Worm (Caenorhabditis elegans) whole organism, L4 larva: ENCODE measurements around the gene ubxn-4.

Experiments used
- D1046.2 ChIP-seq: fragments of 200-800 bp; sonication (Bioruptor generic); IDR thresholded peaks from 2 replicates; pipeline ENCODE4 v1.3.6; 2022; ENCODE audit warnings: missing genetic modification characterization, missing compliant biosample characterization
- F37D6.2 ChIP-seq: sonication (generic microtip); optimal IDR thresholded peaks from 2 replicates; lab custom pipeline; 2016; ENCODE audit warnings: mild to moderate bottlenecking, missing genetic modification characterization, missing compliant biosample characterization
- F44E2.7 ChIP-seq: fragments of 200-800 bp; sonication (Bioruptor generic); IDR thresholded peaks from 2 replicates; pipeline ENCODE4 v2.1.2; 2022; ENCODE audit warnings: missing genetic modification characterization, missing compliant biosample characterization
- F49E8.2 ChIP-seq: sonication (generic microtip); optimal IDR thresholded peaks from 2 replicates; lab custom pipeline; 2016; ENCODE audit warnings: missing compliant biosample characterization, mild to moderate bottlenecking, missing genetic modification characterization, borderline replicate concordance
- R02D3.7 ChIP-seq: fragments of 150-350 bp; sonication (generic microtip); optimal IDR thresholded peaks from 3 replicates; lab custom pipeline; 2014; ENCODE audit warnings: missing biosample characterization, missing genetic modification characterization
- ZK337.2 ChIP-seq: fragments of 200-800 bp; sonication (Bioruptor generic); IDR thresholded peaks from 2 replicates; pipeline ENCODE4 v1.3.6; 2022; ENCODE audit warnings: missing genetic modification reagents, missing genetic modification characterization, missing compliant biosample characterization
- aly-2 ChIP-seq: sonication (generic microtip); optimal IDR thresholded peaks from 2 replicates; lab custom pipeline; 2018; ENCODE audit warnings: missing biosample characterization, missing genetic modification characterization
- ama-1 ChIP-seq: fragments of 150-350 bp; optimal IDR thresholded peaks from 2 replicates; lab custom pipeline; 2014; ENCODE audit warnings: inconsistent platforms, mixed read lengths
- attf-4 ChIP-seq: sonication (generic microtip); optimal IDR thresholded peaks from 3 replicates; lab custom pipeline; 2017; ENCODE audit warnings: missing biosample characterization, missing genetic modification characterization
- ces-1 ChIP-seq: fragments of 150-350 bp; sonication (generic microtip); optimal IDR thresholded peaks from 4 replicates; lab custom pipeline; 2014; ENCODE audit warnings: missing biosample characterization, missing genetic modification reagents, missing genetic modification characterization
- cey-2 ChIP-seq: sonication (generic microtip); optimal IDR thresholded peaks from 3 replicates; lab custom pipeline; 2017; ENCODE audit warnings: missing genetic modification characterization, mild to moderate bottlenecking, missing compliant biosample characterization, antibody characterized with exemption, borderline replicate concordance; ENCODE audit not compliant: insufficient read depth
- ctbp-1 ChIP-seq: fragments of 200-800 bp; sonication (Bioruptor generic); IDR thresholded peaks from 2 replicates; pipeline ENCODE4 v1.3.6; 2022; ENCODE audit warnings: missing genetic modification reagents, missing genetic modification characterization, missing compliant biosample characterization
- daf-12 ChIP-seq: fragments of 150-350 bp; optimal IDR thresholded peaks from 2 replicates; lab custom pipeline; 2014; ENCODE audit warnings: missing biosample characterization, missing genetic modification reagents, missing genetic modification characterization
- daf-8 ChIP-seq: fragments of 200-800 bp; sonication (Bioruptor generic); IDR thresholded peaks from 2 replicates; pipeline ENCODE4 v1.3.6; 2022; ENCODE audit warnings: missing genetic modification characterization, missing compliant biosample characterization
- dmd-8 ChIP-seq: fragments of 200-800 bp; sonication (Bioruptor generic); IDR thresholded peaks from 2 replicates; pipeline ENCODE4 v1.3.6; 2022; ENCODE audit warnings: missing genetic modification characterization, missing compliant biosample characterization
- dpl-1 ChIP-seq: fragments of 150-350 bp; optimal IDR thresholded peaks from 2 replicates; lab custom pipeline; 2014; ENCODE audit warnings: missing biosample characterization, missing genetic modification reagents, missing genetic modification characterization
- duxl-1 ChIP-seq: sonication (generic microtip); optimal IDR thresholded peaks from 2 replicates; lab custom pipeline; 2016; ENCODE audit warnings: mild to moderate bottlenecking, missing genetic modification characterization, moderate library complexity, missing compliant biosample characterization; ENCODE audit not compliant: poor library complexity
- dve-1 ChIP-seq: sonication (generic microtip); optimal IDR thresholded peaks from 2 replicates; lab custom pipeline; 2017; ENCODE audit warnings: antibody characterized with exemption, mild to moderate bottlenecking, missing genetic modification characterization, missing compliant biosample characterization; ENCODE audit not compliant: insufficient read depth
- fkh-10 ChIP-seq: fragments of 150-350 bp; optimal IDR thresholded peaks from 2 replicates; lab custom pipeline; 2014; ENCODE audit warnings: missing biosample characterization, missing genetic modification reagents, missing genetic modification characterization
- fos-1 ChIP-seq: fragments of 150-350 bp; optimal IDR thresholded peaks from 2 replicates; lab custom pipeline; 2014; ENCODE audit warnings: missing biosample characterization, missing genetic modification characterization
- gei-8 ChIP-seq: fragments of 200-800 bp; sonication (Bioruptor generic); optimal IDR thresholded peaks from 2 replicates; lab custom pipeline; 2018; ENCODE audit warnings: mild to moderate bottlenecking, missing genetic modification characterization, missing compliant biosample characterization
- hif-1 ChIP-seq, 2 experiments: sonication (generic microtip); optimal IDR thresholded peaks; 2 replicates each; lab custom pipeline; 2016 to 2017; ENCODE audit warnings: missing compliant biosample characterization in 2 of 2, missing genetic modification characterization in 2 of 2, missing genetic modification reagents in 2 of 2, missing genotype in 2 of 2, mild to moderate bottlenecking in 1 of 2
- hlh-11 ChIP-seq: fragments of 200-800 bp; sonication (Bioruptor generic); optimal IDR thresholded peaks from 2 replicates; lab custom pipeline; 2018; ENCODE audit warnings: mild to moderate bottlenecking, missing genetic modification characterization, missing compliant biosample characterization
- hmg-1.1 ChIP-seq: fragments of 200-800 bp; sonication (Bioruptor generic); IDR thresholded peaks from 2 replicates; pipeline ENCODE4 v1.3.6; 2022; ENCODE audit warnings: missing genetic modification reagents, missing genetic modification characterization, missing compliant biosample characterization
- jun-1 ChIP-seq: fragments of 150-350 bp; optimal IDR thresholded peaks from 2 replicates; lab custom pipeline; 2014; ENCODE audit warnings: missing biosample characterization, missing genetic modification reagents, missing genetic modification characterization
- lim-7 ChIP-seq: fragments of 200-800 bp; sonication (Bioruptor generic); IDR thresholded peaks from 2 replicates; pipeline ENCODE4 v1.3.6; 2022; ENCODE audit warnings: missing genetic modification characterization, missing compliant biosample characterization
- lin-13 ChIP-seq: fragments of 150-350 bp; optimal IDR thresholded peaks from 2 replicates; lab custom pipeline; 2014; ENCODE audit warnings: missing biosample characterization, missing genetic modification reagents, missing genetic modification characterization
- lin-15B ChIP-seq: fragments of 150-350 bp; sonication (generic microtip); optimal IDR thresholded peaks from 3 replicates; lab custom pipeline; 2014; ENCODE audit warnings: missing biosample characterization, missing genetic modification characterization
- lin-29 ChIP-seq: fragments of 200-800 bp; sonication (Bioruptor generic); IDR thresholded peaks from 2 replicates; pipeline ENCODE4 v1.3.6; 2022; ENCODE audit warnings: missing genetic modification reagents, missing genetic modification characterization, missing compliant biosample characterization
- lin-39 ChIP-seq: fragments of 150-350 bp; optimal IDR thresholded peaks from 2 replicates; lab custom pipeline; 2014; ENCODE audit warnings: missing biosample characterization, missing genetic modification reagents, missing genetic modification characterization
- lir-3 ChIP-seq: sonication (generic microtip); optimal IDR thresholded peaks from 2 replicates; lab custom pipeline; 2016; ENCODE audit warnings: mild to moderate bottlenecking, missing genetic modification characterization, missing compliant biosample characterization
- lsy-2 ChIP-seq, 2 experiments: fragments of 150-350 bp in 1 of 2; sonication (generic microtip) in 1 of 2; optimal IDR thresholded peaks; 2 replicates each; lab custom pipeline; 2014 to 2017; ENCODE audit warnings: missing biosample characterization in 2 of 2, missing genetic modification characterization in 2 of 2
- madf-5 ChIP-seq, 2 experiments: fragments of 200-800 bp; sonication (Bioruptor generic); IDR thresholded peaks; 2 replicates each; pipeline ENCODE4 v1.3.6; 2022; ENCODE audit warnings: missing compliant biosample characterization in 2 of 2, missing genetic modification characterization in 2 of 2
- madf-9 ChIP-seq: fragments of 200-800 bp; sonication (Bioruptor generic); conservative IDR thresholded peaks from 2 replicates; pipeline ENCODE4 v1.3.6; 2022; ENCODE audit warnings: missing genetic modification reagents, missing genetic modification characterization, missing compliant biosample characterization
- mdl-1 ChIP-seq, 2 experiments: fragments of 150-350 bp in 1 of 2; sonication (generic microtip) in 1 of 2; optimal IDR thresholded peaks; 2 replicates each; lab custom pipeline; 2014 to 2017; ENCODE audit warnings: missing biosample characterization in 2 of 2, missing genetic modification characterization in 2 of 2
- mdt-29 ChIP-seq: fragments of 200-800 bp; sonication (Bioruptor generic); IDR thresholded peaks from 2 replicates; pipeline ENCODE4 v1.3.6; 2022; ENCODE audit warnings: missing genetic modification reagents, missing genetic modification characterization, missing compliant biosample characterization
- mes-2 ChIP-seq: sonication (generic microtip); optimal IDR thresholded peaks from 2 replicates; lab custom pipeline; 2016; ENCODE audit warnings: missing genotype, mild to moderate bottlenecking, missing genetic modification characterization, missing compliant biosample characterization; ENCODE audit not compliant: poor library complexity, severe bottlenecking
- nhr-111 ChIP-seq: fragments of 200-800 bp; sonication (Bioruptor generic); optimal IDR thresholded peaks from 2 replicates; lab custom pipeline; 2018; ENCODE audit warnings: mild to moderate bottlenecking, missing genetic modification characterization, missing compliant biosample characterization
- nhr-237 ChIP-seq: sonication (generic microtip); optimal IDR thresholded peaks from 2 replicates; lab custom pipeline; 2017; ENCODE audit warnings: missing biosample characterization, missing genetic modification characterization
- nhr-41 ChIP-seq: fragments of 200-800 bp; sonication (Bioruptor generic); IDR thresholded peaks from 2 replicates; pipeline ENCODE4 v1.3.6; 2022; ENCODE audit warnings: missing genetic modification reagents, missing genetic modification characterization, missing compliant biosample characterization
- nhr-76 ChIP-seq: fragments of 150-350 bp; optimal IDR thresholded peaks from 2 replicates; lab custom pipeline; 2014; ENCODE audit warnings: missing biosample characterization, missing genetic modification characterization
- nhr-77 ChIP-seq: fragments of 150-350 bp; optimal IDR thresholded peaks from 2 replicates; lab custom pipeline; 2014; ENCODE audit warnings: missing biosample characterization, missing genetic modification characterization
- pqm-1 ChIP-seq: sonication (generic microtip); optimal IDR thresholded peaks from 2 replicates; lab custom pipeline; 2017; ENCODE audit warnings: missing biosample characterization, missing genetic modification characterization
- snpc-4 ChIP-seq: fragments of 150-350 bp; optimal IDR thresholded peaks from 2 replicates; lab custom pipeline; 2014; ENCODE audit warnings: missing biosample characterization, missing genetic modification characterization
- spr-1 ChIP-seq: sonication (generic microtip); optimal IDR thresholded peaks from 2 replicates; lab custom pipeline; 2016; ENCODE audit warnings: mild to moderate bottlenecking, missing genetic modification characterization, missing compliant biosample characterization
- tra-1 ChIP-seq: fragments of 200-800 bp; sonication (Bioruptor generic); IDR thresholded peaks from 2 replicates; pipeline ENCODE4 v1.3.6; 2022; ENCODE audit warnings: missing genetic modification reagents, missing genetic modification characterization, missing compliant biosample characterization
- unc-39 ChIP-seq: sonication (generic microtip); optimal IDR thresholded peaks from 2 replicates; lab custom pipeline; 2017; ENCODE audit warnings: missing biosample characterization, missing genetic modification characterization
- zfp-2 ChIP-seq: sonication (generic microtip); optimal IDR thresholded peaks from 2 replicates; lab custom pipeline; 2016; ENCODE audit warnings: mild to moderate bottlenecking, missing genetic modification characterization, missing compliant biosample characterization
- zip-11 ChIP-seq: fragments of 200-800 bp; sonication (Bioruptor generic); IDR thresholded peaks from 2 replicates; pipeline ENCODE4 v1.3.6; 2022; ENCODE audit warnings: missing genetic modification characterization, missing compliant biosample characterization
- ztf-11 ChIP-seq: fragments of 150-350 bp; optimal IDR thresholded peaks from 2 replicates; lab custom pipeline; 2014; ENCODE audit warnings: missing biosample characterization, missing genetic modification characterization
- ztf-7 ChIP-seq: fragments of 150-350 bp; optimal IDR thresholded peaks from 2 replicates; lab custom pipeline; 2014; ENCODE audit warnings: missing biosample characterization, missing genetic modification characterization

Gene ubxn-4

ce11 chrIII:8417192-8417967 lies 12.0 kb upstream of the ubxn-4 start:
- TF ChIP-seq nhr-77 (tag; lab: Kevin White, UChicago) (peak; percentile 41), madf-5 (GFP tag; IDR thresholded peaks at IDR 0.05; lab: Robert Waterston, UW) (no peak), duxl-1 (peak; percentile 95), dve-1 (tag; lab: Kevin White, UChicago) (peak; percentile 95), aly-2 (tag; lab: Kevin White, UChicago) (no peak), pqm-1 (tag; lab: Kevin White, UChicago) (peak; percentile 53), nhr-237 (tag; lab: Kevin White, UChicago) (no peak), nhr-76 (tag; lab: Kevin White, UChicago) (peak; percentile 24), fos-1 (tag; lab: Kevin White, UChicago) (no peak), lin-13 (peak; percentile 67), lin-29 (GFP tag; lab: Robert Waterston, UW) (no peak), F37D6.2 (tag; lab: Kevin White, UChicago) (peak; percentile 89), fkh-10 (GFP tag; lab: Kevin White, UChicago) (peak; percentile 54), lin-39 (tag; lab: Kevin White, UChicago) (peak; percentile 57), spr-1 (tag; lab: Kevin White, UChicago) (peak; percentile 83), nhr-111 (GFP tag; lab: Kevin White, UChicago) (no peak), dmd-8 (GFP tag; lab: Robert Waterston, UW) (no peak), lir-3 (peak; percentile 34), lsy-2 (tag; optimal IDR thresholded peaks at IDR 0.05; lab: Kevin White, UChicago) (peak; percentile 97 to 98), gei-8 (GFP tag; lab: Kevin White, UChicago) (peak; percentile 34), ctbp-1 (GFP tag; lab: Robert Waterston, UW) (peak; percentile 89), R02D3.7 (tag; lab: Kevin White, UChicago) (no peak), attf-4 (tag; lab: Kevin White, UChicago) (peak; percentile 53), D1046.2 (no peak), lin-15B (tag; lab: Kevin White, UChicago) (no peak), daf-12 (no peak), snpc-4 (tag; lab: Kevin White, UChicago) (no peak), hmg-1.1 (peak; percentile 94), tra-1 (GFP tag; lab: Robert Waterston, UW) (no peak), madf-9 (GFP tag; lab: Robert Waterston, UW) (peak; percentile 71), ama-1 (lab: Kevin White, UChicago) (no peak), daf-8 (GFP tag; lab: Robert Waterston, UW) (no peak), zip-11 (GFP tag; lab: Robert Waterston, UW) (no peak), unc-39 (tag; lab: Kevin White, UChicago) (no peak), F49E8.2 (no peak), mdt-29 (GFP tag; lab: Robert Waterston, UW) (no peak), F44E2.7 (GFP tag; lab: Robert Waterston, UW) (no peak), lim-7 (GFP tag; lab: Robert Waterston, UW) (no peak), nhr-41 (GFP tag; lab: Robert Waterston, UW) (no peak), mdl-1 (tag; optimal IDR thresholded peaks at IDR 0.05; lab: Kevin White, UChicago) (peak; percentile 62 to 81), mes-2 (tag; lab: Kevin White, UChicago) (peak; percentile 43), ztf-11 (tag; lab: Kevin White, UChicago) (no peak), jun-1 (tag; lab: Kevin White, UChicago) (peak; percentile 69), hif-1 (tag; optimal IDR thresholded peaks at IDR 0.05; lab: Kevin White, UChicago) (peak; percentile 39 to 73), cey-2 (tag; lab: Kevin White, UChicago) (no peak), ztf-7 (tag; lab: Kevin White, UChicago) (peak; percentile 34), ZK337.2 (GFP tag; lab: Robert Waterston, UW) (no peak), hlh-11 (tag; lab: Kevin White, UChicago) (peak; percentile 94), zfp-2 (peak; percentile 50), ces-1 (peak; percentile 26), dpl-1 (peak; percentile 43)
